Worm (Caenorhabditis elegans): ENCODE measurements around the gene F09E5.16.

- no peak for TF ChIP-seq ets-7 (tag; optimal IDR thresholded peaks at IDR 0.05)
- TF ChIP-seq aly-1 (tag; optimal IDR thresholded peaks at IDR 0.05): no peak
- no peak for TF ChIP-seq ama-1 (optimal IDR thresholded peaks at IDR 0.05)
- TF ChIP-seq B0310.2 (tag; optimal IDR thresholded peaks at IDR 0.05): no peak
- TF ChIP-seq hmg-4 (GFP tag; optimal IDR thresholded peaks at IDR 0.05): no peak
- no peak for TF ChIP-seq pes-1 (GFP tag; IDR thresholded peaks at IDR 0.05)
- no peak for TF ChIP-seq hmbx-1 (tag; optimal IDR thresholded peaks at IDR 0.05)
- no peak for TF ChIP-seq ceh-36 (tag; optimal IDR thresholded peaks at IDR 0.05)
Measured at ce11 chrII:5334628-5335027, 30.9 kb downstream of the F09E5.16 start.

All from whole organism, early embryonic.